Fruit fly (Drosophila melanogaster) whole organism, embryonic: ENCODE measurements around the gene cac.

Source experiments
- Abd-B ChIP-seq: fragments of 200-800 bp; sonication (Bioruptor generic); optimal IDR thresholded peaks from 2 replicates; lab custom pipeline; 2018; ENCODE audit warnings: missing biosample characterization, mild to moderate bottlenecking, missing genetic modification characterization, moderate library complexity
- BEAF-32 ChIP-seq: fragments of 200-800 bp; sonication (Bioruptor generic); optimal IDR thresholded peaks from 3 replicates; lab custom pipeline; 2017; ENCODE audit warnings: missing biosample characterization, missing genetic modification characterization, mild to moderate bottlenecking, moderate library complexity, missing genetic modification reagents
- CG12219 ChIP-seq: fragments of 200-800 bp; sonication (Bioruptor generic); optimal IDR thresholded peaks from 3 replicates; lab custom pipeline; 2018; ENCODE audit warnings: missing biosample characterization, mild to moderate bottlenecking, missing genetic modification characterization
- CG14667 ChIP-seq: fragments of 200-800 bp; sonication (Bioruptor generic); IDR thresholded peaks from 2 replicates; pipeline ENCODE4 v1.3.6; 2022; ENCODE audit warnings: missing biosample characterization, missing genetic modification characterization
- CG1603 ChIP-seq: fragments of 200-800 bp; sonication (Bioruptor generic); optimal IDR thresholded peaks from 2 replicates; lab custom pipeline; 2019; ENCODE audit warnings: missing biosample characterization, mild to moderate bottlenecking, missing genetic modification characterization, moderate library complexity
- CG17186 ChIP-seq: fragments of 200-800 bp; sonication (Bioruptor generic); optimal IDR thresholded peaks from 3 replicates; lab custom pipeline; 2017; ENCODE audit warnings: missing biosample characterization, missing genetic modification reagents, missing genetic modification characterization
- CG18476 ChIP-seq: fragments of 200-800 bp; sonication (Bioruptor generic); optimal IDR thresholded peaks from 2 replicates; lab custom pipeline; 2016; ENCODE audit warnings: missing biosample characterization, mild to moderate bottlenecking, missing genetic modification characterization
- CG2116 ChIP-seq: fragments of 200-800 bp; sonication (Bioruptor generic); optimal IDR thresholded peaks from 3 replicates; lab custom pipeline; 2018; ENCODE audit warnings: missing biosample characterization, mild to moderate bottlenecking, missing genetic modification characterization
- CG33213 ChIP-seq: fragments of 200-800 bp; sonication (Bioruptor generic); optimal IDR thresholded peaks from 3 replicates; lab custom pipeline; 2016; ENCODE audit warnings: missing biosample characterization, missing genetic modification characterization
- CG33557 ChIP-seq: fragments of 200-800 bp; sonication (Bioruptor generic); optimal IDR thresholded peaks from 2 replicates; lab custom pipeline; 2019; ENCODE audit warnings: missing biosample characterization, mild to moderate bottlenecking, missing genetic modification characterization, moderate library complexity
- CG34376 ChIP-seq: fragments of 200-800 bp; sonication (Bioruptor generic); optimal IDR thresholded peaks from 2 replicates; lab custom pipeline; 2018; ENCODE audit warnings: missing biosample characterization, mild to moderate bottlenecking, missing genetic modification characterization
- CG6683 ChIP-seq: fragments of 200-800 bp; sonication (Bioruptor generic); optimal IDR thresholded peaks from 2 replicates; lab custom pipeline; 2017; ENCODE audit warnings: missing biosample characterization, mild to moderate bottlenecking, missing genetic modification characterization, missing genetic modification reagents
- CG8765 ChIP-seq: fragments of 200-800 bp; sonication (Bioruptor generic); IDR thresholded peaks from 2 replicates; pipeline ENCODE4 v1.3.6; 2022; ENCODE audit warnings: missing biosample characterization, missing genetic modification characterization
- Dad ChIP-seq: fragments of 200-800 bp; sonication (Bioruptor generic); optimal IDR thresholded peaks from 3 replicates; lab custom pipeline; 2016; ENCODE audit warnings: missing biosample characterization, missing genetic modification characterization
- Dfd ChIP-seq, 2 experiments: fragments of >200 bp; optimal IDR thresholded peaks; 2 replicates each; lab custom pipeline; 2017; ENCODE audit warnings: missing biosample characterization in 2 of 2, missing genetic modification characterization in 2 of 2
- ERR ChIP-seq: fragments of 200-800 bp; sonication (Bioruptor generic); optimal IDR thresholded peaks from 2 replicates; lab custom pipeline; 2016; ENCODE audit warnings: missing biosample characterization, missing genetic modification characterization
- Fer3 ChIP-seq: fragments of 200-800 bp; sonication (Bioruptor generic); optimal IDR thresholded peaks from 2 replicates; lab custom pipeline; 2018; ENCODE audit warnings: missing biosample characterization, mild to moderate bottlenecking, missing genetic modification characterization, moderate library complexity
- HLH4C ChIP-seq: fragments of 200-800 bp; sonication (Bioruptor generic); IDR thresholded peaks from 3 replicates; pipeline ENCODE4 v1.3.6; 2022; ENCODE audit warnings: missing biosample characterization, missing genetic modification characterization; ENCODE audit not compliant: partially characterized antibody
- HmgD ChIP-seq: fragments of 200-800 bp; sonication (Bioruptor generic); optimal IDR thresholded peaks from 3 replicates; lab custom pipeline; 2016; ENCODE audit warnings: missing biosample characterization, missing genetic modification characterization
- MBD-R2 ChIP-seq: fragments of 200-800 bp; sonication (Bioruptor generic); IDR thresholded peaks from 2 replicates; pipeline ENCODE4 v1.3.6; 2022; ENCODE audit warnings: missing biosample characterization, missing genetic modification characterization
- MESR4 ChIP-seq: fragments of 200-800 bp; sonication (Bioruptor generic); optimal IDR thresholded peaks from 2 replicates; lab custom pipeline; 2018; ENCODE audit warnings: missing biosample characterization, mild to moderate bottlenecking, missing genetic modification characterization, moderate library complexity
- Myb ChIP-seq: fragments of 200-800 bp; sonication (Bioruptor generic); optimal IDR thresholded peaks from 2 replicates; lab custom pipeline; 2016; ENCODE audit warnings: missing biosample characterization, missing genetic modification characterization
- NK7.1 ChIP-seq: fragments of 200-800 bp; sonication (Bioruptor generic); optimal IDR thresholded peaks from 3 replicates; lab custom pipeline; 2016; ENCODE audit warnings: missing biosample characterization, missing genetic modification characterization
- Nf-YC ChIP-seq: fragments of 200-800 bp; optimal IDR thresholded peaks from 3 replicates; lab custom pipeline; 2019; ENCODE audit warnings: missing biosample characterization, mild to moderate bottlenecking, missing genetic modification characterization, moderate library complexity
- Scr ChIP-seq: fragments of 200-800 bp; sonication (Bioruptor generic); IDR thresholded peaks from 2 replicates; pipeline ENCODE4 v1.3.6; 2022; ENCODE audit warnings: missing biosample characterization, missing genetic modification characterization; ENCODE audit not compliant: partially characterized antibody
- Six4 ChIP-seq: fragments of 200-800 bp; sonication (Bioruptor generic); optimal IDR thresholded peaks from 2 replicates; lab custom pipeline; 2016; ENCODE audit warnings: missing biosample characterization, missing genetic modification characterization
- Sox102F ChIP-seq: fragments of 200-800 bp; sonication (Bioruptor generic); optimal IDR thresholded peaks from 2 replicates; lab custom pipeline; 2018; ENCODE audit warnings: missing biosample characterization, mild to moderate bottlenecking, missing genetic modification characterization, moderate library complexity
- Spps ChIP-seq: fragments of 200-800 bp; sonication (Bioruptor generic); optimal IDR thresholded peaks from 2 replicates; lab custom pipeline; 2018; ENCODE audit warnings: missing biosample characterization, mild to moderate bottlenecking, missing genetic modification characterization
- Stat92E ChIP-seq, 3 experiments: fragments of >200 bp in 2 of 3; fragments of 200-800 bp in 1 of 3; sonication (Bioruptor generic) in 1 of 3; optimal IDR thresholded peaks; 2 replicates each; lab custom pipeline; 2017 to 2019; ENCODE audit warnings: missing biosample characterization in 3 of 3, missing genetic modification characterization in 3 of 3, mild to moderate bottlenecking in 1 of 3, moderate library complexity in 1 of 3
- amos ChIP-seq: fragments of 200-800 bp; sonication (Bioruptor generic); IDR thresholded peaks from 2 replicates; pipeline ENCODE4 v1.3.6; 2022; ENCODE audit warnings: missing biosample characterization, missing genetic modification characterization; ENCODE audit not compliant: partially characterized antibody
- ato ChIP-seq: fragments of 200-800 bp; sonication (Bioruptor generic); IDR thresholded peaks from 2 replicates; pipeline ENCODE4 v1.3.6; 2022; ENCODE audit warnings: missing biosample characterization, missing genetic modification characterization; ENCODE audit not compliant: partially characterized antibody
- bbx ChIP-seq: fragments of 200-800 bp; sonication (Bioruptor generic); IDR thresholded peaks from 2 replicates; pipeline ENCODE4 v1.3.6; 2022; ENCODE audit warnings: missing biosample characterization, missing genetic modification characterization; ENCODE audit not compliant: partially characterized antibody
- ci ChIP-seq: fragments of 200-800 bp; sonication (Bioruptor generic); IDR thresholded peaks from 3 replicates; pipeline ENCODE4 v1.3.6; 2022; ENCODE audit warnings: missing biosample characterization, missing genetic modification characterization
- dati ChIP-seq: fragments of 200-800 bp; sonication (Bioruptor generic); IDR thresholded peaks from 2 replicates; pipeline ENCODE4 v1.3.6; 2022; ENCODE audit warnings: missing biosample characterization, missing genetic modification characterization
- gem ChIP-seq: fragments of 200-800 bp; sonication (Bioruptor generic); optimal IDR thresholded peaks from 2 replicates; lab custom pipeline; 2019; ENCODE audit warnings: missing biosample characterization, mild to moderate bottlenecking, missing genetic modification characterization, moderate library complexity
- ind ChIP-seq: fragments of 200-800 bp; sonication (Bioruptor generic); optimal IDR thresholded peaks from 3 replicates; lab custom pipeline; 2016; ENCODE audit warnings: missing biosample characterization, missing genetic modification characterization
- knrl ChIP-seq: fragments of 200-800 bp; sonication (Bioruptor generic); IDR thresholded peaks from 3 replicates; pipeline ENCODE4 v1.3.6; 2022; ENCODE audit warnings: missing biosample characterization, missing genetic modification characterization; ENCODE audit not compliant: partially characterized antibody
- nmo ChIP-seq: fragments of 200-800 bp; sonication (Bioruptor generic); optimal IDR thresholded peaks from 2 replicates; lab custom pipeline; 2018; ENCODE audit warnings: missing biosample characterization, mild to moderate bottlenecking, missing genetic modification characterization, moderate library complexity
- oc ChIP-seq: fragments of 200-800 bp; sonication (Bioruptor generic); optimal IDR thresholded peaks from 2 replicates; lab custom pipeline; 2018; ENCODE audit warnings: missing biosample characterization, mild to moderate bottlenecking, missing genetic modification characterization, moderate library complexity
- prd ChIP-seq, 3 experiments: fragments of >200 bp in 2 of 3; fragments of 200-800 bp in 1 of 3; sonication (Bioruptor generic) in 1 of 3; optimal IDR thresholded peaks in 2 of 3; IDR thresholded peaks in 1 of 3; 2 replicates in 2 of 3; 3 replicates in 1 of 3; pipeline versions ENCODE4 v1.3.6 to Lab custom; 2017 to 2022; ENCODE audit warnings: missing biosample characterization in 1 of 3, missing genetic modification characterization in 1 of 3
- pzg ChIP-seq: fragments of 200-800 bp; sonication (Bioruptor generic); optimal IDR thresholded peaks from 3 replicates; lab custom pipeline; 2018; ENCODE audit warnings: missing biosample characterization, mild to moderate bottlenecking, missing genetic modification characterization, moderate library complexity
- sens ChIP-seq: fragments of 200-800 bp; sonication (Bioruptor generic); peaks from one replicate; lab custom pipeline; 2016; ENCODE audit warnings: missing biosample characterization, missing genetic modification characterization
- sug ChIP-seq: fragments of 200-800 bp; optimal IDR thresholded peaks from 2 replicates; lab custom pipeline; 2019; ENCODE audit warnings: missing biosample characterization, mild to moderate bottlenecking, missing genetic modification characterization, moderate library complexity
- tna ChIP-seq: fragments of 200-800 bp; sonication (Bioruptor generic); IDR thresholded peaks from 2 replicates; pipeline ENCODE4 v1.3.6; 2022; ENCODE audit warnings: missing biosample characterization, missing genetic modification characterization; ENCODE audit not compliant: partially characterized antibody
- trem ChIP-seq: fragments of 200-800 bp; optimal IDR thresholded peaks from 3 replicates; lab custom pipeline; 2019; ENCODE audit warnings: missing biosample characterization, mild to moderate bottlenecking, missing genetic modification characterization, moderate library complexity
- zen ChIP-seq: fragments of 200-800 bp; sonication (Bioruptor generic); optimal IDR thresholded peaks from 3 replicates; lab custom pipeline; 2018; ENCODE audit warnings: missing biosample characterization, mild to moderate bottlenecking, missing genetic modification characterization, moderate library complexity

cac gene

DNA sequence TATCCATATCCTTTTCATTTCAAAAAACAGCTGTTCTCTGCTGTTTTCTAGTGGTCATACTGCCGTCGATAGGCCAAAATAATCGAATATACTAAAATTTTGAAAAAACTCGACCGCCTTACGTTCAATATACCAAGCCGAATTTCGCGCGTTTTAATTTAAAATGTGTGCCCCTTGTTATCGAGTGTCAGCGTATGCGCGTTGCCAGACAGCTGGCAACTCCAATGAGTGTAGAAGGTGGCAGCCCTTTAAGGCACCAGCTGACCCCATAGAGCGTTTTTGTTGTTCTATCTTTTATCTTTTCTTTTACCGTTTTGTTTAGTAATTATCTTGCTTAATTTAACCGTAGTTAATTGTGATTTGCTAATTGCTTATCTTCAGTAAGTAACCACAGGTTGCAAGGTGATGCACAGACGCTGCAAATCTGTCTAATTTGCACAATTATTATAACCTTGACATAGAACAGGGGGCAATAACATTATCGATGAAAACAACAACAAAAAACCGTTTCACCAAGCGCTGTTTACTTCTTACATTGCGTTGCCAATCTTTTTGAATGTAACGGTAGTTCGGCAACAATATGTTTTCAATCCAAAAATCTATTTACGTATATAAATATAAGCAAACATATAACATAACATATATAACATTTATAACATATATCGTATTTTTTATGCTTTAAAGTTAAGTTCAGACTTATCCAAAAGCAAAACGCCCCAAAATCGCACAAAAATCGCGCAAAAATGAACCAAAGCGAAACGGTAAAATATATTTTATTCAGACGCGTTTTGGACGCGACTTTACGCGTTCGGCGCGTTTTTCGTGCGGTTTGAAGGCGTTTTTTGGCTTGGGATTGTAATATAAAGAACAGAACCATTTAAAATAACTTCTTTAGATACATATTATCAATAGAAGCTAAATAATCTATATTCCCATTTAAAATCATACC is 27.5 kb upstream of the cac start, which contains the start of the genes CG1492 and regucalcin (continued):
- TF ChIP-seq CG17186 (GFP tag; lab: Kevin White, UChicago) (peak; percentile 69), bbx (peak; percentile 32; the same call in 1 of the 2 replicates), Abd-B (GFP tag; lab: Kevin White, UChicago) (peak; percentile 12), Sox102F (GFP tag; lab: Kevin White, UChicago) (no peak), MESR4 (GFP tag; lab: Kevin White, UChicago) (peak; percentile 29), CG18476 (no peak), Nf-YC (peak; percentile 10), prd (optimal IDR thresholded peaks at IDR 0.05; lab: Kevin White, UChicago) (no peak), prd (GFP tag; IDR thresholded peaks at IDR 0.05; lab: Robert Waterston, UW) (no peak), ind (GFP tag; lab: Kevin White, UChicago) (no peak), knrl (peak; percentile 49; the same call in 2 of the 3 replicates), HmgD (GFP tag; lab: Kevin White, UChicago) (peak; percentile 75), CG12219 (GFP tag; lab: Kevin White, UChicago) (no peak), nmo (GFP tag; lab: Kevin White, UChicago) (peak; percentile 21), MBD-R2 (GFP tag; lab: Robert Waterston, UW) (peak; percentile 50; the same call in 1 of the 2 replicates), CG14667 (no peak), tna (0 out of 2 replicates have a peak, but pooled peaks have one; percentile 25), sug (tag; lab: Kevin White, UChicago) (peak; percentile 56), zen (no peak), oc (no peak), ci (GFP tag; lab: Robert Waterston, UW) (no peak), CG33213 (GFP tag; lab: Kevin White, UChicago) (peak; percentile 13), gem (tag; lab: Kevin White, UChicago) (no peak), ERR (GFP tag; lab: Kevin White, UChicago) (peak; percentile 55), sens (GFP tag; lab: Kevin White, UChicago) (peak; percentile 7), amos (peak; percentile 45; the same call in 1 of the 2 replicates), CG33557 (GFP tag; lab: Kevin White, UChicago) (no peak), Dad (GFP tag; lab: Kevin White, UChicago) (peak; percentile 9), pzg (peak; percentile 85), Dfd (GFP tag; optimal IDR thresholded peaks at IDR 0.05; lab: Kevin White, UChicago) (no peak), ato (GFP tag; lab: Robert Waterston, UW) (no peak), Six4 (GFP tag; lab: Kevin White, UChicago) (no peak), CG1603 (tag; lab: Kevin White, UChicago) (peak; percentile 61), Myb (GFP tag; lab: Kevin White, UChicago) (peak; percentile 89), Spps (tag; lab: Kevin White, UChicago) (no peak), BEAF-32 (GFP tag; lab: Kevin White, UChicago) (peak; percentile 62), NK7.1 (GFP tag; lab: Kevin White, UChicago) (no peak), Fer3 (tag; lab: Kevin White, UChicago) (no peak), CG2116 (peak; percentile 88), Stat92E (GFP tag; optimal IDR thresholded peaks at IDR 0.05; lab: Kevin White, UChicago) (peak in 1 of 3 experiments; percentile 2), CG8765 (no peak), HLH4C (GFP tag; lab: Robert Waterston, UW) (0 out of 3 replicates have a peak, but pooled peaks have one; percentile 42), CG6683 (GFP tag; lab: Kevin White, UChicago) (no peak), Scr (peak; percentile 34; the same call in 1 of the 2 replicates), trem (peak; percentile 57), CG34376 (GFP tag; lab: Kevin White, UChicago) (peak; percentile 7), dati (GFP tag; lab: Robert Waterston, UW) (no peak)
